Fruit fly (Drosophila melanogaster): ENCODE measurements around the gene CG17202.

DNA sequence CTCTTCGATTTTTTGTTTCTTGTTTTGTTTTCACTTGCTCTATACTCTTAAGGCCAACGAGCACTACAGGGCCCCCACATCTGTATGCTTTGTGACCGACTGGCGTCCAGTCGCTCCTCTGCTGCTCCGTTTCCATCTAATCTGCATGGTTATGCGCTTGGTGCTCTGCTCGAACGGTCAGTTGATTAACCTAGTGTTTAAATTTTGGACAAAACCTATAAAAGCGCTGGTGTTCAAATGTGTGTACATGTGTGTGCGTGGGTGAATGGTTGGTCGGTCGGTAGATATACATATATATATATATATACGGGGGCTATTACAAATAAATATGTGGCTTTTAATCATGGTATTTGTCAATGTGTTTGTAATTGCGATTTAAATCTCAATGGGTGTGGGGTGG, 1.4 kb downstream of the CG17202 start:
- TF ChIP-seq topi (GFP tag; optimal IDR thresholded peaks at IDR 0.05) (no peak), CG10669 (GFP tag; optimal IDR thresholded peaks at IDR 0.05) (no peak), eg (GFP tag; IDR thresholded peaks at IDR 0.05) (no peak), CG16779 (tag; optimal IDR thresholded peaks at IDR 0.05) (no peak), pdm3 (GFP tag; optimal IDR thresholded peaks at IDR 0.05) (no peak), CG6854 (GFP tag; optimal IDR thresholded peaks at IDR 0.05) (no peak), OdsH (GFP tag; optimal IDR thresholded peaks at IDR 0.05) (no peak), Ets96B (tag; optimal IDR thresholded peaks at IDR 0.05) (no peak), CG8119 (GFP tag; IDR thresholded peaks at IDR 0.05) (no peak), CG7368 (GFP tag; optimal IDR thresholded peaks at IDR 0.05) (no peak), CG4318 (GFP tag; optimal IDR thresholded peaks at IDR 0.05) (no peak), salr (GFP tag; optimal IDR thresholded peaks at IDR 0.05) (no peak)

Measured in whole organism, prepupa.